Worm (Caenorhabditis elegans) whole organism, young adult: ENCODE results near the gene mig-13.

Source experiments
- B0261.1 ChIP-seq: sonication (generic microtip); optimal IDR thresholded peaks from 2 replicates; lab custom pipeline; 2016; ENCODE audit warnings: mild to moderate bottlenecking, missing genetic modification characterization, moderate library complexity, missing compliant biosample characterization
- C06A6.2 ChIP-seq: fragments of 200-800 bp; sonication (Bioruptor generic); conservative IDR thresholded peaks from 2 replicates; pipeline ENCODE4 v1.3.6; 2022; ENCODE audit warnings: missing genetic modification characterization, missing compliant biosample characterization
- C17E4.6 ChIP-seq: fragments of 200-800 bp; sonication (Bioruptor generic); IDR thresholded peaks from 2 replicates; pipeline ENCODE4 v1.3.6; 2022; ENCODE audit warnings: missing genetic modification reagents, missing genetic modification characterization, missing compliant biosample characterization
- F37B4.10 ChIP-seq: fragments of 200-800 bp; sonication (Bioruptor generic); IDR thresholded peaks from 2 replicates; pipeline ENCODE4 v1.3.6; 2022; ENCODE audit warnings: missing genetic modification characterization, missing compliant biosample characterization
- F39B2.1 ChIP-seq: fragments of 200-800 bp; sonication (Bioruptor generic); IDR thresholded peaks from 2 replicates; pipeline ENCODE4 v1.3.6; 2022; ENCODE audit warnings: missing genetic modification reagents, missing genetic modification characterization, missing compliant biosample characterization
- F55B11.4 ChIP-seq: sonication (generic microtip); optimal IDR thresholded peaks from 2 replicates; lab custom pipeline; 2016; ENCODE audit warnings: missing compliant biosample characterization, missing genetic modification characterization, borderline replicate concordance; ENCODE audit not compliant: insufficient read depth
- T07F8.4 ChIP-seq: sonication (generic microtip); optimal IDR thresholded peaks from 2 replicates; lab custom pipeline; 2016; ENCODE audit warnings: mild to moderate bottlenecking, missing genetic modification characterization, moderate library complexity, missing compliant biosample characterization
- Y56A3A.18 ChIP-seq: fragments of 200-800 bp; sonication (Bioruptor generic); IDR thresholded peaks from 2 replicates; pipeline ENCODE4 v1.3.6; 2022; ENCODE audit warnings: missing genetic modification reagents, missing genetic modification characterization, missing compliant biosample characterization
- akir-1 ChIP-seq: fragments of 200-800 bp; sonication (Bioruptor generic); optimal IDR thresholded peaks from 2 replicates; lab custom pipeline; 2018; ENCODE audit warnings: mild to moderate bottlenecking, missing genetic modification characterization, moderate library complexity, missing compliant biosample characterization
- ama-1 ChIP-seq, 3 experiments: fragments of 150-350 bp in 1 of 3; sonication (generic microtip) in 2 of 3; optimal IDR thresholded peaks; 2 replicates each; lab custom pipeline; 2014 to 2018; ENCODE audit warnings: missing biosample characterization in 2 of 3, missing genetic modification characterization in 2 of 3, missing genetic modification reagents in 2 of 3
- athp-1 ChIP-seq: sonication (generic microtip); optimal IDR thresholded peaks from 2 replicates; lab custom pipeline; 2017; ENCODE audit warnings: mild to moderate bottlenecking, missing genetic modification characterization, missing compliant biosample characterization
- attf-5 ChIP-seq: fragments of 200-800 bp; sonication (Bioruptor generic); optimal IDR thresholded peaks from 2 replicates; lab custom pipeline; 2018; ENCODE audit warnings: mild to moderate bottlenecking, missing genetic modification characterization, missing compliant biosample characterization
- ceh-27 ChIP-seq: fragments of 200-800 bp; sonication (Bioruptor generic); optimal IDR thresholded peaks from 2 replicates; lab custom pipeline; 2018; ENCODE audit warnings: mild to moderate bottlenecking, missing genetic modification characterization, moderate library complexity, missing compliant biosample characterization
- ceh-58 ChIP-seq: fragments of 200-800 bp; sonication (Bioruptor generic); IDR thresholded peaks from 2 replicates; pipeline ENCODE4 v1.3.6; 2022; ENCODE audit warnings: missing genetic modification characterization, missing compliant biosample characterization
- chd-7 ChIP-seq: sonication (generic microtip); optimal IDR thresholded peaks from 2 replicates; lab custom pipeline; 2016; ENCODE audit warnings: mild to moderate bottlenecking, missing genetic modification characterization, moderate library complexity, missing compliant biosample characterization
- die-1 ChIP-seq: sonication (generic microtip); optimal IDR thresholded peaks from 2 replicates; lab custom pipeline; 2016; ENCODE audit warnings: missing genotype, mild to moderate bottlenecking, missing genetic modification characterization, missing compliant biosample characterization
- egl-44 ChIP-seq: fragments of 200-800 bp; sonication (Bioruptor generic); IDR thresholded peaks from 2 replicates; pipeline ENCODE4 v1.3.6; 2022; ENCODE audit warnings: missing genetic modification reagents, missing genetic modification characterization, missing compliant biosample characterization
- ets-4 ChIP-seq: fragments of 200-800 bp; sonication (Bioruptor generic); optimal IDR thresholded peaks from 2 replicates; lab custom pipeline; 2018; ENCODE audit warnings: mild to moderate bottlenecking, missing genetic modification characterization, missing compliant biosample characterization
- him-1 ChIP-seq: sonication (generic microtip); optimal IDR thresholded peaks from 2 replicates; lab custom pipeline; 2016; ENCODE audit warnings: missing genotype, missing genetic modification reagents, missing genetic modification characterization, missing compliant biosample characterization
- hmg-1.2 ChIP-seq: fragments of 200-800 bp; sonication (Bioruptor generic); IDR thresholded peaks from 2 replicates; pipeline ENCODE4 v1.3.6; 2022; ENCODE audit warnings: missing genetic modification reagents, missing genetic modification characterization, missing compliant biosample characterization
- hmg-20 ChIP-seq: fragments of 200-800 bp; sonication (Bioruptor generic); IDR thresholded peaks from 2 replicates; pipeline ENCODE4 v1.3.6; 2022; ENCODE audit warnings: missing genetic modification reagents, missing genetic modification characterization, missing compliant biosample characterization
- hrde-1 ChIP-seq: sonication (generic microtip); optimal IDR thresholded peaks from 2 replicates; lab custom pipeline; 2016; ENCODE audit warnings: missing genetic modification characterization, mild to moderate bottlenecking, missing compliant biosample characterization, moderate library complexity, missing genotype, missing genetic modification reagents, borderline replicate concordance
- lin-26 ChIP-seq: fragments of 200-800 bp; sonication (Bioruptor generic); IDR thresholded peaks from 2 replicates; pipeline ENCODE4 v1.3.6; 2022; ENCODE audit warnings: missing genetic modification reagents, missing genetic modification characterization, missing compliant biosample characterization
- lin-35 ChIP-seq, 3 experiments: fragments of 150-350 bp in 2 of 3; sonication (generic microtip) in 1 of 3; optimal IDR thresholded peaks; 2 replicates each; lab custom pipeline; 2014 to 2018; ENCODE audit warnings: missing biosample characterization in 3 of 3, missing genetic modification characterization in 3 of 3, missing genetic modification reagents in 3 of 3
- lin-54 ChIP-seq: fragments of 200-800 bp; sonication (Bioruptor generic); optimal IDR thresholded peaks from 2 replicates; lab custom pipeline; 2018; ENCODE audit warnings: mild to moderate bottlenecking, missing genetic modification characterization, missing compliant biosample characterization
- lsy-27 ChIP-seq: sonication (generic microtip); optimal IDR thresholded peaks from 2 replicates; lab custom pipeline; 2017; ENCODE audit warnings: missing genetic modification characterization, mild to moderate bottlenecking, missing compliant biosample characterization, antibody characterized with exemption, missing genotype, borderline replicate concordance; ENCODE audit not compliant: insufficient read depth
- mcd-1 ChIP-seq: fragments of 200-800 bp; sonication (Bioruptor generic); IDR thresholded peaks from 2 replicates; pipeline ENCODE4 v1.3.6; 2022; ENCODE audit warnings: missing genetic modification reagents, missing genetic modification characterization, missing compliant biosample characterization
- mes-4 ChIP-seq: sonication (generic microtip); optimal IDR thresholded peaks from 2 replicates; lab custom pipeline; 2016; ENCODE audit warnings: missing genotype, missing genetic modification characterization, missing compliant biosample characterization
- nfya-1 ChIP-seq: sonication (generic microtip); optimal IDR thresholded peaks from 2 replicates; lab custom pipeline; 2017; ENCODE audit warnings: antibody characterized with exemption, missing compliant biosample characterization, missing genetic modification characterization, borderline replicate concordance; ENCODE audit not compliant: insufficient read depth
- nhr-80 ChIP-seq: sonication (generic microtip); optimal IDR thresholded peaks from 2 replicates; lab custom pipeline; 2016; ENCODE audit warnings: missing genetic modification characterization, missing compliant biosample characterization
- nhr-90 ChIP-seq: sonication (generic microtip); optimal IDR thresholded peaks from 2 replicates; lab custom pipeline; 2016; ENCODE audit warnings: missing genotype, mild to moderate bottlenecking, missing genetic modification characterization, missing compliant biosample characterization
- pbrm-1 ChIP-seq: fragments of 200-800 bp; sonication (Bioruptor generic); IDR thresholded peaks from 2 replicates; pipeline ENCODE4 v1.3.6; 2022; ENCODE audit warnings: missing genetic modification reagents, missing genetic modification characterization, missing compliant biosample characterization
- pha-4 ChIP-seq: fragments of 150-350 bp; sonication (generic microtip); optimal IDR thresholded peaks from 2 replicates; lab custom pipeline; 2014; ENCODE audit warnings: missing biosample characterization, missing genetic modification reagents, missing genetic modification characterization
- rcor-1 ChIP-seq: fragments of 200-800 bp; sonication (Bioruptor generic); IDR thresholded peaks from 2 replicates; pipeline ENCODE4 v1.3.6; 2022; ENCODE audit warnings: missing genetic modification reagents, missing genetic modification characterization, missing compliant biosample characterization
- rec-8 ChIP-seq, 2 experiments: sonication (generic microtip); optimal IDR thresholded peaks; 2 replicates each; lab custom pipeline; 2016; ENCODE audit warnings: mild to moderate bottlenecking in 2 of 2, missing genetic modification characterization in 2 of 2, missing genetic modification reagents in 2 of 2, missing genotype in 2 of 2, missing biosample characterization in 1 of 2, missing compliant biosample characterization in 1 of 2, moderate library complexity in 1 of 2
- sdz-38 ChIP-seq: sonication (generic microtip); optimal IDR thresholded peaks from 2 replicates; lab custom pipeline; 2016; ENCODE audit warnings: missing genotype, missing genetic modification characterization, missing compliant biosample characterization
- snpc-3.4 ChIP-seq: sonication (generic microtip); optimal IDR thresholded peaks from 2 replicates; lab custom pipeline; 2017; ENCODE audit warnings: missing genetic modification characterization, mild to moderate bottlenecking, missing compliant biosample characterization, antibody characterized with exemption, moderate library complexity, missing genotype, missing genetic modification reagents
- snpc-4 ChIP-seq, 5 experiments: fragments of 150-350 bp in 1 of 5; sonication (generic microtip) in 4 of 5; optimal IDR thresholded peaks; 2 replicates each; lab custom pipeline; 2014 to 2018; ENCODE audit warnings: missing genetic modification characterization in 5 of 5, missing biosample characterization in 3 of 5, antibody characterized with exemption in 2 of 5, mild to moderate bottlenecking in 2 of 5, missing compliant biosample characterization in 2 of 5, missing genotype in 2 of 5, moderate library complexity in 2 of 5, missing genetic modification reagents in 1 of 5
- somi-1 ChIP-seq: fragments of 200-800 bp; sonication (Bioruptor generic); optimal IDR thresholded peaks from 2 replicates; lab custom pipeline; 2018; ENCODE audit warnings: mild to moderate bottlenecking, missing genetic modification characterization, missing compliant biosample characterization
- sptf-2 ChIP-seq: fragments of 200-800 bp; sonication (Bioruptor generic); optimal IDR thresholded peaks from 2 replicates; lab custom pipeline; 2018; ENCODE audit warnings: mild to moderate bottlenecking, missing genetic modification characterization, missing compliant biosample characterization
- tbp1 ChIP-seq: fragments of 200-800 bp; sonication (Bioruptor generic); optimal IDR thresholded peaks from 2 replicates; lab custom pipeline; 2018; ENCODE audit warnings: mild to moderate bottlenecking, missing genetic modification characterization, missing compliant biosample characterization
- tlf-1 ChIP-seq: fragments of 200-800 bp; sonication (Bioruptor generic); optimal IDR thresholded peaks from 2 replicates; lab custom pipeline; 2018; ENCODE audit warnings: mild to moderate bottlenecking, missing genetic modification characterization, missing compliant biosample characterization
- xnd-1 ChIP-seq: sonication (generic microtip); optimal IDR thresholded peaks from 2 replicates; lab custom pipeline; 2016; ENCODE audit warnings: missing genotype, missing genetic modification reagents, missing genetic modification characterization, missing compliant biosample characterization
- ztf-26 ChIP-seq: sonication (generic microtip); optimal IDR thresholded peaks from 2 replicates; lab custom pipeline; 2017; ENCODE audit warnings: missing genetic modification characterization, missing compliant biosample characterization
- ztf-28 ChIP-seq: fragments of 200-800 bp; sonication (Bioruptor generic); IDR thresholded peaks from 2 replicates; pipeline ENCODE4 v1.3.6; 2022; ENCODE audit warnings: missing genetic modification reagents, missing genetic modification characterization, missing compliant biosample characterization

The mig-13 gene

ce11 chrX:4790614-4791013 lies 9.3 kb downstream of the mig-13 start (continued):
- TF ChIP-seq F55B11.4 (tag; lab: Kevin White, UChicago) (no peak), egl-44 (GFP tag; lab: Robert Waterston, UW) (no peak), sdz-38 (tag; lab: Kevin White, UChicago) (no peak), lsy-27 (tag; lab: Kevin White, UChicago) (no peak)

ce11 chrX:4788958-4789357 lies 11.0 kb downstream of the mig-13 start:
- TF ChIP-seq xnd-1 (tag; lab: Kevin White, UChicago) (no peak), attf-5 (GFP tag; lab: Kevin White, UChicago) (peak; percentile 69), C06A6.2 (no peak), ceh-27 (GFP tag; lab: Kevin White, UChicago) (peak; percentile 57), chd-7 (tag; lab: Kevin White, UChicago) (peak; percentile 77), pbrm-1 (GFP tag; lab: Robert Waterston, UW) (peak; percentile 88), nhr-80 (tag; lab: Kevin White, UChicago) (peak; percentile 34), die-1 (peak; percentile 93), somi-1 (GFP tag; lab: Kevin White, UChicago) (peak; percentile 31), hmg-1.2 (GFP tag; lab: Robert Waterston, UW) (peak; percentile 78), lin-26 (GFP tag; lab: Robert Waterston, UW) (peak; percentile 97), ets-4 (GFP tag; lab: Kevin White, UChicago) (peak; percentile 12), nfya-1 (no peak), athp-1 (tag; lab: Kevin White, UChicago) (peak; percentile 59), rec-8 (tag; optimal IDR thresholded peaks at IDR 0.05; lab: Kevin White, UChicago) (peak; percentile 54 to 83), mes-4 (peak; percentile 23), sptf-2 (GFP tag; lab: Kevin White, UChicago) (peak; percentile 87), ztf-28 (peak; percentile 52; the same call in 1 of the 2 replicates), pha-4 (tag; lab: Kevin White, UChicago) (no peak), F37B4.10 (GFP tag; lab: Robert Waterston, UW) (no peak), tbp1 (GFP tag; lab: Kevin White, UChicago) (peak; percentile 99), hmg-20 (GFP tag; lab: Robert Waterston, UW) (0 out of 2 replicates have a peak, but pooled peaks have one; percentile 21), snpc-4 (GFP tag; optimal IDR thresholded peaks at IDR 0.05; lab: Kevin White, UChicago) (peak; percentile 75), snpc-4 (tag; optimal IDR thresholded peaks at IDR 0.05; lab: Kevin White, UChicago) (peak in 3 of 4 experiments; percentile 37 to 70 (median 67)), egl-44 (GFP tag; lab: Robert Waterston, UW) (peak; percentile 77; the same call in 1 of the 2 replicates), hrde-1 (tag; lab: Kevin White, UChicago) (peak; percentile 29), lin-35 (GFP tag; optimal IDR thresholded peaks at IDR 0.05; lab: Kevin White, UChicago) (peak in 1 of 3 experiments; percentile 53), ceh-58 (GFP tag; lab: Robert Waterston, UW) (no peak), B0261.1 (tag; lab: Kevin White, UChicago) (peak; percentile 91), Y56A3A.18 (GFP tag; lab: Robert Waterston, UW) (peak; percentile 88), nhr-90 (tag; lab: Kevin White, UChicago) (peak; percentile 84), ama-1 (optimal IDR thresholded peaks at IDR 0.05; lab: Kevin White, UChicago) (no peak), ama-1 (GFP tag; optimal IDR thresholded peaks at IDR 0.05; lab: Kevin White, UChicago) (peak; percentile 30 to 76), C17E4.6 (0 out of 2 replicates have a peak, but pooled peaks have one; percentile 31), rcor-1 (peak; percentile 69), akir-1 (GFP tag; lab: Kevin White, UChicago) (no peak), lin-54 (GFP tag; lab: Kevin White, UChicago) (peak; percentile 49), snpc-3.4 (tag; lab: Kevin White, UChicago) (peak; percentile 63), T07F8.4 (tag; lab: Kevin White, UChicago) (peak; percentile 61), F39B2.1 (GFP tag; lab: Robert Waterston, UW) (no peak), him-1 (tag; lab: Kevin White, UChicago) (peak; percentile 93), ztf-26 (tag; lab: Kevin White, UChicago) (peak; percentile 30), tlf-1 (GFP tag; lab: Kevin White, UChicago) (no peak), mcd-1 (GFP tag; lab: Robert Waterston, UW) (no peak)
